Fruit fly (Drosophila melanogaster): ENCODE measurements around the gene PTPMT1.

PTPMT1 gene

dm6 chr3R:23728086-23728485 lies 30.1 kb upstream of the PTPMT1 start (continued):
- TF ChIP-seq cyc (GFP tag; optimal IDR thresholded peaks at IDR 0.05) (no peak), Smox (GFP tag; optimal IDR thresholded peaks at IDR 0.05) (no peak), Eip75B (GFP tag; optimal IDR thresholded peaks at IDR 0.05) (peak; percentile 16), OdsH (GFP tag; optimal IDR thresholded peaks at IDR 0.05) (no peak), Eip78C (GFP tag) (peak; percentile 71), CG31627 (GFP tag; optimal IDR thresholded peaks at IDR 0.05) (no peak), topi (GFP tag; optimal IDR thresholded peaks at IDR 0.05) (no peak), Blimp-1 (GFP tag; optimal IDR thresholded peaks at IDR 0.05) (no peak), CG6792 (GFP tag; optimal IDR thresholded peaks at IDR 0.05) (no peak), Gug (GFP tag; IDR thresholded peaks at IDR 0.05) (no peak), CG11294 (GFP tag; IDR thresholded peaks at IDR 0.05) (no peak), CG6276 (GFP tag; optimal IDR thresholded peaks at IDR 0.05) (peak; percentile 49), CG15336 (GFP tag; IDR thresholded peaks at IDR 0.05) (peak; percentile 36; the same call in 1 of the 2 replicates), Sox14 (GFP tag; optimal IDR thresholded peaks at IDR 0.05) (no peak), CG6808 (GFP tag; optimal IDR thresholded peaks at IDR 0.05) (peak; percentile 65), Lpt (GFP tag; optimal IDR thresholded peaks at IDR 0.05) (peak; percentile 10), net (GFP tag; optimal IDR thresholded peaks at IDR 0.05) (peak; percentile 33), spab (GFP tag; optimal IDR thresholded peaks at IDR 0.05) (peak; percentile 6), CG11902 (GFP tag; optimal IDR thresholded peaks at IDR 0.05) (no peak), CG1621 (tag; optimal IDR thresholded peaks at IDR 0.05) (peak; percentile 8), Hr39 (GFP tag; optimal IDR thresholded peaks at IDR 0.05) (no peak), CG8319 (GFP tag; optimal IDR thresholded peaks at IDR 0.05) (no peak), salr (GFP tag; optimal IDR thresholded peaks at IDR 0.05) (no peak), pdm3 (GFP tag; optimal IDR thresholded peaks at IDR 0.05) (no peak), CG7368 (GFP tag; optimal IDR thresholded peaks at IDR 0.05) (no peak), dac (GFP tag; optimal IDR thresholded peaks at IDR 0.05) (no peak), Ets21C (GFP tag; optimal IDR thresholded peaks at IDR 0.05) (no peak), achi (GFP tag; optimal IDR thresholded peaks at IDR 0.05) (peak; percentile 10), acj6 (GFP tag; optimal IDR thresholded peaks at IDR 0.05) (no peak), esn (GFP tag; optimal IDR thresholded peaks at IDR 0.05) (no peak), lz (GFP tag; optimal IDR thresholded peaks at IDR 0.05) (no peak), vri (GFP tag; optimal IDR thresholded peaks at IDR 0.05) (no peak)

DNA sequence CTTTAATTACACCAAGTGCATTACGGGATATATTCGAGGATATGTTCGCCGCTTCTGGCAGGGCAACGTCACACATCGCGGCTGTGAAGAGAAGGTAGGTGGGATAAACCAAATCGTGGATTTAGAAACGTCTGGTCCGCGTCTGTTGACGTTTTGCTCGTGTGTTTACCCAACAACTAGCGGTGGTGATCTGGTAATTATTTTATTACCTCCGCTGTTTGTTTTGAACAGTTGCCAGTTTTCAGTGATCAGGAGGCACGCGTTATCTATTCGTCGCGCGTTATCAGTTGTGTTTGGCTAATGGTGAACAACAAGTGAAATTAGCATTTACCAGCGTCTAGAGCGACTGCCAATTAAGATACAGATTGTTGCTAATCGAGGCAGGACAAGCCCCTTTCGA lies 29.1 kb upstream of the PTPMT1 start:
- no peak for TF ChIP-seq svp (GFP tag)
- TF ChIP-seq CG1621 (tag; optimal IDR thresholded peaks at IDR 0.05), result no peak
- 0 out of 3 replicates have a peak, but pooled peaks have one; percentile 9 for TF ChIP-seq eg (GFP tag; IDR thresholded peaks at IDR 0.05)
- TF ChIP-seq fkh (GFP tag; optimal IDR thresholded peaks at IDR 0.05), result peak; percentile 93
- TF ChIP-seq Ets96B (tag; optimal IDR thresholded peaks at IDR 0.05), result no peak

DNA sequence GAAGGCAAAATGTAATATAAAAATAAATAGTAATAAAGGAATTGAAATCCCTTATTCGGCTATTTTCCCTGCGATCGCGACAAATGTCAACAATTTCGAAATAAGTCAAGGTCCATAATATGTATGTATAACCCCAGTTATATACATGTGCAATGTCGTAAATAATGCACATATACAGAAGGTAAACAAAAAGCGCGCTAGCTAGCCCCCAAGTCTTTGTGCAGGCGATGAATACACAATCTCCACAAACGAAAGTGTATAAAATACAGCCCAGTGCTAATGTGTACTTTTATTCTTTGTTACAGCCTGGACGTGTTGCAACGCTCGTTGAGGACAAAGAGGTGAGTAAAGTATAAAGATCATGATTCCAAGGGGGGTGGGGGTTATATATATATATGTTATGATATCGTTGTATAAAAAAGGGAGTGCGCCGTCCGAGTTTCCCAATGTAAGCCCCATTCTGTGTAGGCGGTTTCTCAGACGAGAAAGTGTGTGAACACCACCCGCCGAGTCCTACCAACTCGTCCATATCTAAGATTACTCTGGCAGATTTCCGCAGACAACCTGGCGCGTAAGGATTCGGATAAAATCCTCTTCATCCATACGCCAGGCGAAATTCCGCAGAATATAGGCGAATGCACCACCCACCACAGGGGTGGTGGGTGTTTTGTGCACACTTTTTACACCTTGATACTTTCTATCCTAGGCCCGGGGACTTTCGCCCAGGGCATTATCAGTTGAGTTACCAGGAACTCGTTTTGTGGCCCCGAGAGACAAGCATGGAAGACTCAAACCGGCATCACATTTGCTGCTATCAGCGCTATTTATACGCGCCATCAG lies 28.3 kb upstream of the PTPMT1 start:
- TF ChIP-seq CG15336 (GFP tag; IDR thresholded peaks at IDR 0.05) (peak; percentile 42; the same call in 1 of the 2 replicates), CG6854 (GFP tag; optimal IDR thresholded peaks at IDR 0.05) (peak; percentile 70), Ets96B (tag; optimal IDR thresholded peaks at IDR 0.05) (no peak), Hr39 (GFP tag; optimal IDR thresholded peaks at IDR 0.05) (no peak), svp (GFP tag) (peak; percentile 88), dsx (GFP tag; optimal IDR thresholded peaks at IDR 0.05; ENCODE audit: poor library complexity, severe bottlenecking) (peak; percentile 52), CG6792 (GFP tag; optimal IDR thresholded peaks at IDR 0.05) (no peak), ss (GFP tag; optimal IDR thresholded peaks at IDR 0.05) (peak; percentile 59 to 67), CG3919 (GFP tag; optimal IDR thresholded peaks at IDR 0.05) (peak; percentile 25), CG8319 (GFP tag; optimal IDR thresholded peaks at IDR 0.05) (no peak), Blimp-1 (GFP tag; optimal IDR thresholded peaks at IDR 0.05) (peak; percentile 72), OdsH (GFP tag; optimal IDR thresholded peaks at IDR 0.05) (no peak), dac (GFP tag; optimal IDR thresholded peaks at IDR 0.05) (no peak), lz (GFP tag; optimal IDR thresholded peaks at IDR 0.05) (no peak), CG10669 (GFP tag; optimal IDR thresholded peaks at IDR 0.05) (no peak), CG11902 (GFP tag; optimal IDR thresholded peaks at IDR 0.05) (no peak), CG11762 (GFP tag; optimal IDR thresholded peaks at IDR 0.05; ENCODE audit: insufficient read depth) (no peak), CG6276 (GFP tag; optimal IDR thresholded peaks at IDR 0.05) (peak; percentile 32), pdm3 (GFP tag; optimal IDR thresholded peaks at IDR 0.05) (no peak), Hr4 (GFP tag; optimal IDR thresholded peaks at IDR 0.05) (no peak), CG10631 (GFP tag; optimal IDR thresholded peaks at IDR 0.05) (no peak), vri (GFP tag; optimal IDR thresholded peaks at IDR 0.05) (peak; percentile 59), topi (GFP tag; optimal IDR thresholded peaks at IDR 0.05) (no peak), CG1621 (tag; optimal IDR thresholded peaks at IDR 0.05) (peak; percentile 91), Eip75B (GFP tag; optimal IDR thresholded peaks at IDR 0.05) (peak; percentile 59), net (GFP tag; optimal IDR thresholded peaks at IDR 0.05) (peak; percentile 38), Sox14 (GFP tag; optimal IDR thresholded peaks at IDR 0.05) (peak; percentile 95)

Data from whole organism, prepupa.